Worm (Caenorhabditis elegans) whole organism, L4 larva: ENCODE measurements around the gene ZK1127.13.
"Not testable (repeated sequence)": the region's sequence is repeated elsewhere in the genome, so short reads cannot be mapped to it uniquely, and the experiment has no call there.

Experiments used
- daf-16 ChIP-seq, 3 experiments: sonication (generic microtip); optimal IDR thresholded peaks; 2 replicates each; lab custom pipeline; 2016 to 2017; ENCODE audit warnings: missing genetic modification characterization in 3 of 3, missing genetic modification reagents in 3 of 3, mild to moderate bottlenecking in 2 of 3, missing compliant biosample characterization in 2 of 3, missing biosample characterization in 1 of 3, moderate library complexity in 1 of 3
- egl-43 ChIP-seq: fragments of 200-800 bp; sonication (Bioruptor generic); IDR thresholded peaks from 2 replicates; pipeline ENCODE4 v1.3.6; 2022; ENCODE audit warnings: missing genetic modification reagents, missing genetic modification characterization, missing compliant biosample characterization

ce11 chrII:7088283-7088682, 35.2 kb downstream of the ZK1127.13 start:
- TF ChIP-seq egl-43 (GFP tag; lab: Robert Waterston, UW); daf-16 (GFP tag; optimal IDR thresholded peaks at IDR 0.05; lab: Kevin White, UChicago); daf-16 (tag; optimal IDR thresholded peaks at IDR 0.05; lab: Kevin White, UChicago): not testable (repeated sequence)
